Worm (Caenorhabditis elegans) whole organism, L1 larva: Measurements from ENCODE around the gene F48G7.5.

ENCODE experiments used
- aha-1 ChIP-seq: fragments of 150-350 bp; optimal IDR thresholded peaks from 2 replicates; lab custom pipeline; 2014; ENCODE audit warnings: missing biosample characterization, missing genetic modification characterization
- blmp-1 ChIP-seq: fragments of 150-350 bp; optimal IDR thresholded peaks from 2 replicates; lab custom pipeline; 2014; ENCODE audit warnings: missing biosample characterization, missing genetic modification characterization
- egl-27 ChIP-seq, 2 experiments: fragments of 150-350 bp in 1 of 2; sonication (generic microtip); optimal IDR thresholded peaks; 3 replicates each; lab custom pipeline; 2017 to 2018; ENCODE audit warnings: missing biosample characterization in 2 of 2, missing genetic modification characterization in 2 of 2, missing genetic modification reagents in 2 of 2
- elt-3 ChIP-seq, 6 experiments: fragments of 150-350 bp in 1 of 6; sonication (generic microtip); optimal IDR thresholded peaks; 2 replicates each; lab custom pipeline; 2017 to 2018; ENCODE audit warnings: missing biosample characterization in 6 of 6, missing genetic modification characterization in 6 of 6, inconsistent platforms in 1 of 6
- pqm-1 ChIP-seq: sonication (generic microtip); optimal IDR thresholded peaks from 3 replicates; lab custom pipeline; 2017; ENCODE audit warnings: missing biosample characterization, missing genetic modification characterization
- snu-23 ChIP-seq: sonication (generic microtip); optimal IDR thresholded peaks from 2 replicates; lab custom pipeline; 2016; ENCODE audit warnings: missing genetic modification characterization, missing compliant biosample characterization

ce11 chrV:628527-628926, 5.8 kb upstream of the F48G7.5 start, which contains the start of gene F48G7.9:
- TF ChIP-seq elt-3 (tag; optimal IDR thresholded peaks at IDR 0.05; lab: Kevin White, UChicago) (no peak), snu-23 (no peak), blmp-1 (tag; lab: Kevin White, UChicago) (no peak), egl-27 (tag; optimal IDR thresholded peaks at IDR 0.05; lab: Kevin White, UChicago) (no peak), aha-1 (tag; lab: Kevin White, UChicago) (no peak), pqm-1 (no peak)
